Fruit fly (Drosophila melanogaster) whole organism, prepupa: ENCODE results near the gene CG11598.
A peak's percentile ranks its signal among the peaks of the same experiment; 100 is the strongest.

Experiments used
- CG10631 ChIP-seq: fragments of 200-800 bp; sonication (Bioruptor generic); optimal IDR thresholded peaks from 2 replicates; lab custom pipeline; 2016; ENCODE audit warnings: missing biosample characterization, missing genetic modification characterization
- CG11902 ChIP-seq: fragments of 200-800 bp; sonication (Bioruptor generic); optimal IDR thresholded peaks from 3 replicates; lab custom pipeline; 2016; ENCODE audit warnings: missing biosample characterization, missing genetic modification characterization
- CG15336 ChIP-seq: fragments of 200-800 bp; sonication (Bioruptor generic); IDR thresholded peaks from 2 replicates; pipeline ENCODE4 v1.3.6; 2022; ENCODE audit warnings: missing biosample characterization, missing genetic modification characterization
- CG1621 ChIP-seq: fragments of 200-800 bp; sonication (Bioruptor generic); optimal IDR thresholded peaks from 3 replicates; lab custom pipeline; 2018; ENCODE audit warnings: missing biosample characterization, mild to moderate bottlenecking, missing genetic modification characterization
- CG34406 ChIP-seq: fragments of 200-800 bp; sonication (Bioruptor generic); optimal IDR thresholded peaks from 3 replicates; lab custom pipeline; 2016; ENCODE audit warnings: missing biosample characterization, missing genetic modification characterization
- CG3919 ChIP-seq: fragments of 200-800 bp; sonication (Bioruptor generic); optimal IDR thresholded peaks from 3 replicates; lab custom pipeline; 2016; ENCODE audit warnings: missing biosample characterization, missing genetic modification characterization
- CG6163 ChIP-seq: fragments of 200-800 bp; sonication (Bioruptor generic); IDR thresholded peaks from 3 replicates; pipeline ENCODE4 v1.3.6; 2022; ENCODE audit warnings: missing biosample characterization, missing genetic modification characterization
- CG6276 ChIP-seq: fragments of 200-800 bp; sonication (Bioruptor generic); optimal IDR thresholded peaks from 2 replicates; lab custom pipeline; 2017; ENCODE audit warnings: missing biosample characterization, mild to moderate bottlenecking, missing genetic modification characterization
- CG6808 ChIP-seq: fragments of 200-800 bp; sonication (Bioruptor generic); optimal IDR thresholded peaks from 3 replicates; lab custom pipeline; 2017; ENCODE audit warnings: missing biosample characterization, missing genetic modification characterization, mild to moderate bottlenecking, moderate library complexity, missing genetic modification reagents
- CG6854 ChIP-seq: fragments of 200-800 bp; sonication (Bioruptor generic); optimal IDR thresholded peaks from 2 replicates; lab custom pipeline; 2017; ENCODE audit warnings: missing biosample characterization, mild to moderate bottlenecking, missing genetic modification characterization
- CG7368 ChIP-seq: fragments of 200-800 bp; sonication (Bioruptor generic); optimal IDR thresholded peaks from 3 replicates; lab custom pipeline; 2016; ENCODE audit warnings: missing biosample characterization, missing genetic modification characterization
- CG8119 ChIP-seq: fragments of 200-800 bp; sonication (Bioruptor generic); IDR thresholded peaks from 3 replicates; pipeline ENCODE4 v1.3.6; 2022; ENCODE audit warnings: missing biosample characterization, missing genetic modification characterization
- CG9139 ChIP-seq: fragments of 200-800 bp; sonication (Bioruptor generic); optimal IDR thresholded peaks from 3 replicates; lab custom pipeline; 2017; ENCODE audit warnings: missing biosample characterization, mild to moderate bottlenecking, missing genetic modification characterization
- Eip75B ChIP-seq: fragments of 200-800 bp; sonication (Bioruptor generic); optimal IDR thresholded peaks from 3 replicates; lab custom pipeline; 2016; ENCODE audit warnings: missing biosample characterization, missing genetic modification characterization
- Eip78C ChIP-seq: fragments of 200-800 bp; sonication (Bioruptor generic); peaks from one replicate; lab custom pipeline; 2016; ENCODE audit warnings: missing biosample characterization, missing genetic modification characterization
- Ets21C ChIP-seq: fragments of 200-800 bp; sonication (Bioruptor generic); optimal IDR thresholded peaks from 3 replicates; lab custom pipeline; 2016; ENCODE audit warnings: missing biosample characterization, missing genetic modification characterization
- Hr39 ChIP-seq: fragments of 200-800 bp; sonication (Bioruptor generic); optimal IDR thresholded peaks from 2 replicates; lab custom pipeline; 2016; ENCODE audit warnings: missing biosample characterization, missing genetic modification characterization
- Hr4 ChIP-seq: fragments of 200-800 bp; sonication (Bioruptor generic); optimal IDR thresholded peaks from 3 replicates; lab custom pipeline; 2016; ENCODE audit warnings: missing biosample characterization, missing genetic modification characterization
- Met ChIP-seq: fragments of 200-800 bp; sonication (Bioruptor generic); optimal IDR thresholded peaks from 3 replicates; lab custom pipeline; 2016; ENCODE audit warnings: missing biosample characterization, missing genetic modification characterization
- OdsH ChIP-seq: fragments of 200-800 bp; sonication (Bioruptor generic); optimal IDR thresholded peaks from 3 replicates; lab custom pipeline; 2016; ENCODE audit warnings: missing biosample characterization, missing genetic modification characterization
- Sox102F ChIP-seq: fragments of 200-800 bp; sonication (Bioruptor generic); optimal IDR thresholded peaks from 2 replicates; lab custom pipeline; 2016; ENCODE audit warnings: missing biosample characterization, mild to moderate bottlenecking, missing genetic modification characterization
- Sox14 ChIP-seq: fragments of 200-800 bp; sonication (Bioruptor generic); optimal IDR thresholded peaks from 3 replicates; lab custom pipeline; 2016; ENCODE audit warnings: missing biosample characterization, missing genetic modification characterization
- acj6 ChIP-seq: fragments of 200-800 bp; sonication (Bioruptor generic); optimal IDR thresholded peaks from 3 replicates; lab custom pipeline; 2016; ENCODE audit warnings: missing biosample characterization, missing genetic modification characterization
- dac ChIP-seq: fragments of 200-800 bp; sonication (Bioruptor generic); optimal IDR thresholded peaks from 2 replicates; lab custom pipeline; 2017; ENCODE audit warnings: missing biosample characterization, mild to moderate bottlenecking, missing genetic modification characterization
- dsx ChIP-seq: fragments of 200-800 bp; optimal IDR thresholded peaks from 3 replicates; lab custom pipeline; 2019; ENCODE audit warnings: missing biosample characterization, mild to moderate bottlenecking, missing genetic modification characterization, moderate library complexity; ENCODE audit not compliant: poor library complexity, severe bottlenecking
- eg ChIP-seq: fragments of 200-800 bp; sonication (Bioruptor generic); IDR thresholded peaks from 3 replicates; pipeline ENCODE4 v1.3.6; 2022; ENCODE audit warnings: missing biosample characterization, missing genetic modification characterization
- esn ChIP-seq: fragments of 200-800 bp; sonication (Bioruptor generic); optimal IDR thresholded peaks from 2 replicates; lab custom pipeline; 2016; ENCODE audit warnings: missing biosample characterization, mild to moderate bottlenecking, missing genetic modification characterization, moderate library complexity
- fd85E ChIP-seq: fragments of 200-800 bp; sonication (Bioruptor generic); optimal IDR thresholded peaks from 3 replicates; lab custom pipeline; 2016; ENCODE audit warnings: missing biosample characterization, missing genetic modification characterization
- fkh ChIP-seq: fragments of 200-800 bp; sonication (Bioruptor generic); optimal IDR thresholded peaks from 3 replicates; lab custom pipeline; 2017; ENCODE audit warnings: missing biosample characterization, mild to moderate bottlenecking, missing genetic modification characterization, moderate library complexity
- lz ChIP-seq: fragments of 200-800 bp; sonication (Bioruptor generic); optimal IDR thresholded peaks from 3 replicates; lab custom pipeline; 2016; ENCODE audit warnings: missing biosample characterization, missing genetic modification characterization
- spab ChIP-seq: fragments of 200-800 bp; sonication (Bioruptor generic); optimal IDR thresholded peaks from 2 replicates; lab custom pipeline; 2017; ENCODE audit warnings: missing biosample characterization, mild to moderate bottlenecking, missing genetic modification characterization, missing genetic modification reagents
- ss ChIP-seq, 2 experiments: fragments of 200-800 bp; sonication (Bioruptor generic); optimal IDR thresholded peaks; 2 replicates in 1 of 2; 3 replicates in 1 of 2; lab custom pipeline; 2017 to 2018; ENCODE audit warnings: mild to moderate bottlenecking in 2 of 2, missing biosample characterization in 2 of 2, missing genetic modification characterization in 2 of 2, moderate library complexity in 1 of 2
- svp ChIP-seq: fragments of 200-800 bp; sonication (Bioruptor generic); peaks from one replicate; lab custom pipeline; 2016; ENCODE audit warnings: missing biosample characterization, missing genetic modification characterization
- vri ChIP-seq: fragments of 200-800 bp; sonication (Bioruptor generic); optimal IDR thresholded peaks from 3 replicates; lab custom pipeline; 2016; ENCODE audit warnings: missing biosample characterization, mild to moderate bottlenecking, missing genetic modification characterization

CG11598 gene

DNA sequence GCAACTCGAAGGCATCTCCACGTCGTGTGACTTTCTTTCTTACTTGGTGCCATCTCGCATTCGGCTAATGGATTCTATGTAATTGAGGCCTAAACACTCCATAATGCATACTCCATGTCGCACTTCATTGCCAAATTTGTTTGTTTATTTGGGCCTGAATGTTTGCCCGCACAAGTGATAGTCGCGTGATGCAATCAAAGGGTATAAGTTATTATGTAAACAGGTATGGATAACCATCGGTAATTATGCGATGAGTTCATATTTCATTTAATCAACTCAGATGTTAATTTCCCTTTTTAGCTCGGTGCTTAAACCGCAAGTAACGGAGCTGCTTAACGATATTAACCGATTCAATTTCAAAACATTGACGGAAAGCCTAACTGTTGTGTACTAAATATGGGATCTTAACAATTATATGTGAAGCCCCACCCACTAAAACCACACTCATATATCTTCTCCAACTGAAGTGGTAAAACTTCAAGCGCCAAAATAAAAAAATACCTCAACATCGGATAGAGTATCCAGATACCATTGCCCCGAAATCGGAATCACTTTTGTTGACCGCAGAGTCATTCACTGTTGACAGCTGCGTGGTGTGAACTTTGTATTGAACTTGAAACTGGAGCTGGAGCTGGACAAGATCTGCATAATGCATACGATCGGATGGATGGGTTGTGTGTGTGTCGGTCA lies 10.0 kb downstream of the CG11598 start (continued):
- TF ChIP-seq fd85E (GFP tag; lab: Kevin White, UChicago) (no peak), CG11902 (GFP tag; lab: Kevin White, UChicago) (no peak), Hr4 (GFP tag; lab: Kevin White, UChicago) (no peak), dsx (GFP tag; lab: Kevin White, UChicago) (no peak), acj6 (no peak), vri (GFP tag; lab: Kevin White, UChicago) (peak; percentile 40), CG6808 (GFP tag; lab: Kevin White, UChicago) (no peak), CG7368 (GFP tag; lab: Kevin White, UChicago) (peak; percentile 26), esn (peak; percentile 13), CG6854 (GFP tag; lab: Kevin White, UChicago) (no peak), Sox14 (GFP tag; lab: Kevin White, UChicago) (no peak), CG34406 (GFP tag; lab: Kevin White, UChicago) (peak; percentile 11)
- TF ChIP-seq, all 60 proteins: peak for 14

DNA sequence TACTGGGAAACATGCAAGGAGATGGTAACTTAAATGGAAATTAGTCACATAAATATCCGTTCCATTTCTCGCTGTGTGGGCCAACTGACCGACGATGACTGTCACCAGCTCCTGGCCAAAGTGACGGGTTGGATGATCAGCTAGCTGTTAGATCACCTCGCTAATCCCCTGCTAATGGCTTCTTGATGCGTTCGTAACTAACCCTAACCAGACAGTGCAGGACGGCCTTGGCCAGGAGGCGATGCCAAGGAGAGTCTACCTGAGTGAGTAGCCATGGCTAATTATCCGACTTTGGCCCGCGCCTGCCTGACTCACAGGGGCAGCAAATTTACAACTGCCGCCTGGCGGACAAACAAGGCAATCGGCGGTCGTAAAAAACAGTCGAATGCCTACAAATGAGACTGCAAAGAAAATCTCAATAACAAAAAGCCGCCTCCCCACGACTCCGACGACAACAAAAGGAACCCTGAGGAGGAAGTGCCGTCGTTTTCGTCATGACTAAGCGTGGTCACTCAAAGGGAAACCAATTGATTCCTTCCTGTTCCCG lies 11.1 kb downstream of the CG11598 start:
- TF ChIP-seq CG6163 (GFP tag; lab: Robert Waterston, UW) (0 out of 3 replicates have a peak, but pooled peaks have one; percentile 21), CG10631 (GFP tag; lab: Kevin White, UChicago) (no peak), CG15336 (GFP tag; lab: Robert Waterston, UW) (no peak), CG7368 (GFP tag; lab: Kevin White, UChicago) (no peak), Hr39 (GFP tag; lab: Kevin White, UChicago) (no peak), acj6 (no peak), Eip78C (GFP tag; lab: Kevin White, UChicago) (peak; percentile 33), OdsH (GFP tag; lab: Kevin White, UChicago) (no peak), Ets21C (GFP tag; lab: Kevin White, UChicago) (no peak)

- TF ChIP-seq esn (no peak), Eip78C (GFP tag; lab: Kevin White, UChicago) (peak; percentile 78)
Observed at dm6 chr3R:12646926-12647325, 12.2 kb downstream of the CG11598 start.

- no peak for TF ChIP-seq fkh (GFP tag; lab: Kevin White, UChicago)
- no peak for TF ChIP-seq Sox102F
- TF ChIP-seq Met (GFP tag; lab: Kevin White, UChicago), result no peak
Observed at dm6 chr3R:12647348-12647747, 12.6 kb downstream of the CG11598 start.

- TF ChIP-seq svp, result peak; percentile 0
- peak; percentile 1 for TF ChIP-seq CG6854 (GFP tag; lab: Kevin White, UChicago)
- no peak for TF ChIP-seq CG6276
- peak; percentile 8 for TF ChIP-seq dsx (GFP tag; lab: Kevin White, UChicago)
- no peak for TF ChIP-seq dac (GFP tag; lab: Kevin White, UChicago)
- peak; percentile 2 to 81 for TF ChIP-seq ss (GFP tag; optimal IDR thresholded peaks at IDR 0.05; lab: Kevin White, UChicago)
- TF ChIP-seq Eip78C (GFP tag; lab: Kevin White, UChicago), result peak; percentile 59
- TF ChIP-seq CG8119, result 0 out of 3 replicates have a peak, but pooled peaks have one; percentile 5
- no peak for TF ChIP-seq spab
- TF ChIP-seq Eip75B (GFP tag; lab: Kevin White, UChicago), result no peak
- peak; percentile 29 for TF ChIP-seq CG3919
- no peak for TF ChIP-seq Ets21C (GFP tag; lab: Kevin White, UChicago)
- TF ChIP-seq CG9139, result peak; percentile 20
- 0 out of 3 replicates have a peak, but pooled peaks have one; percentile 6 for TF ChIP-seq eg (GFP tag; lab: Robert Waterston, UW)
- peak; percentile 85 for TF ChIP-seq CG1621 (tag; lab: Kevin White, UChicago)
- TF ChIP-seq lz (GFP tag; lab: Kevin White, UChicago), result no peak
- no peak for TF ChIP-seq vri (GFP tag; lab: Kevin White, UChicago)
Observed at dm6 chr3R:12647954-12648353, 13.2 kb downstream of the CG11598 start, which contains the start of gene Dtg. TSS of gene Dtg (plus strand) at chr3R:12648058.
